Worm (Caenorhabditis elegans) whole organism, mixed stage, embryonic: ENCODE results near the gene cutl-3.

ENCODE experiments used
- unc-39 ChIP-seq: fragments of 150-350 bp; optimal IDR thresholded peaks from 2 replicates; lab custom pipeline; 2014; ENCODE audit warnings: missing biosample characterization, missing genetic modification characterization
- unc-62 ChIP-seq: fragments of 150-350 bp; optimal IDR thresholded peaks from 2 replicates; lab custom pipeline; 2014; ENCODE audit warnings: missing biosample characterization, missing genetic modification reagents, missing genetic modification characterization
- ztf-11 ChIP-seq: fragments of 150-350 bp; optimal IDR thresholded peaks from 2 replicates; lab custom pipeline; 2014; ENCODE audit warnings: missing biosample characterization, missing genetic modification characterization

DNA sequence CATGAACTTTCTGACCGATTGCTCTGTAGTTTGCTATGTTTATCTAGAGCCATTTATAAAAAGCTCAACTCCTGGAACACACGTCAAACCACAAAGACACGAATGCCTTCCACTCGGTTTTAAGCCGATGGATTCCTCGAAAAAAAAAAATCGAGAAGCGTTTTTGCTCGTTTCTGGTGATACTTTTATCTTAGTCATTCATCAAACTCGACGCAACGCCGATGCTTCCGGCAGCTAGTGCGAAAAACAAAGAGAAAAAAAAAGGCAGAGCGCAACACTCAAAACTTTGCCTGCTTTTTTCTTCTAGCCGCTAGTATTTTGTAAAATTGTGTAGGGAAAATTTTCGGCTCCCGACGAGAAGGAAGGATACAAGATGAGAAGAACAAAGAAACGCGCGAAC, 28.6 kb upstream of the cutl-3 start:
- no peak for TF ChIP-seq ztf-11 (tag; lab: Kevin White, UChicago)
- no peak for TF ChIP-seq unc-62 (GFP tag; lab: Kevin White, UChicago)
- TF ChIP-seq unc-39, result no peak
